Fruit fly (Drosophila melanogaster) whole organism, embryonic: ENCODE data around the gene Antp.

Experiments
- Aef1 ChIP-seq: fragments of 200-800 bp; sonication (Bioruptor generic); IDR thresholded peaks from 3 replicates; pipeline ENCODE4 v1.3.6; 2022; ENCODE audit warnings: missing biosample characterization, missing genetic modification characterization
- Atf-2 ChIP-seq: fragments of 200-800 bp; sonication (Bioruptor generic); optimal IDR thresholded peaks from 2 replicates; lab custom pipeline; 2016; ENCODE audit warnings: missing biosample characterization, missing genetic modification characterization
- Atf3 ChIP-seq: fragments of 200-800 bp; sonication (Bioruptor generic); optimal IDR thresholded peaks from 3 replicates; lab custom pipeline; 2016; ENCODE audit warnings: missing biosample characterization, missing genetic modification characterization
- CG10274 ChIP-seq: fragments of 200-800 bp; sonication (Bioruptor generic); optimal IDR thresholded peaks from 3 replicates; lab custom pipeline; 2017; ENCODE audit warnings: missing biosample characterization, mild to moderate bottlenecking, missing genetic modification characterization
- CG10366 ChIP-seq: fragments of 200-800 bp; sonication (Bioruptor generic); IDR thresholded peaks from 2 replicates; pipeline ENCODE4 v1.3.6; 2022; ENCODE audit warnings: missing biosample characterization, missing genetic modification characterization
- CG11093 ChIP-seq: fragments of 200-800 bp; sonication (Bioruptor generic); IDR thresholded peaks from 3 replicates; pipeline ENCODE4 v1.3.6; 2022; ENCODE audit warnings: missing biosample characterization, missing genetic modification characterization
- CG11247 ChIP-seq: fragments of 200-800 bp; sonication (Bioruptor generic); IDR thresholded peaks from 2 replicates; pipeline ENCODE4 v1.3.6; 2022; ENCODE audit warnings: missing biosample characterization, missing genetic modification characterization
- CG12299 ChIP-seq: fragments of 200-800 bp; sonication (Bioruptor generic); optimal IDR thresholded peaks from 2 replicates; lab custom pipeline; 2018; ENCODE audit warnings: missing biosample characterization, mild to moderate bottlenecking, missing genetic modification characterization
- CG14050 ChIP-seq: fragments of 200-800 bp; sonication (Bioruptor generic); IDR thresholded peaks from 3 replicates; pipeline ENCODE4 v1.3.6; 2022; ENCODE audit warnings: missing biosample characterization, missing genetic modification characterization
- CG15269 ChIP-seq: fragments of 200-800 bp; sonication (Bioruptor generic); optimal IDR thresholded peaks from 2 replicates; lab custom pipeline; 2018; ENCODE audit warnings: missing biosample characterization, mild to moderate bottlenecking, missing genetic modification characterization, moderate library complexity
- CG17186 ChIP-seq: fragments of 200-800 bp; sonication (Bioruptor generic); optimal IDR thresholded peaks from 3 replicates; lab custom pipeline; 2017; ENCODE audit warnings: missing biosample characterization, missing genetic modification reagents, missing genetic modification characterization
- CG17361 ChIP-seq: fragments of 200-800 bp; sonication (Bioruptor generic); IDR thresholded peaks from 3 replicates; pipeline ENCODE4 v1.3.6; 2022; ENCODE audit warnings: missing biosample characterization, missing genetic modification characterization
- CG1792 ChIP-seq: fragments of 200-800 bp; sonication (Bioruptor generic); optimal IDR thresholded peaks from 2 replicates; lab custom pipeline; 2016; ENCODE audit warnings: missing biosample characterization, missing genetic modification characterization
- CG18262 ChIP-seq: fragments of 200-800 bp; optimal IDR thresholded peaks from 3 replicates; lab custom pipeline; 2019; ENCODE audit warnings: missing biosample characterization, mild to moderate bottlenecking, missing genetic modification characterization, moderate library complexity
- CG30431 ChIP-seq: fragments of 200-800 bp; sonication (Bioruptor generic); optimal IDR thresholded peaks from 2 replicates; lab custom pipeline; 2017; ENCODE audit warnings: missing biosample characterization, missing genetic modification characterization
- CG3163 ChIP-seq: fragments of 200-800 bp; sonication (Bioruptor generic); optimal IDR thresholded peaks from 3 replicates; lab custom pipeline; 2016; ENCODE audit warnings: missing biosample characterization, missing genetic modification characterization
- CG32767 ChIP-seq: fragments of 200-800 bp; sonication (Bioruptor generic); IDR thresholded peaks from 2 replicates; pipeline ENCODE4 v1.3.6; 2022; ENCODE audit warnings: missing biosample characterization, missing genetic modification characterization
- CG3281 ChIP-seq: fragments of 200-800 bp; sonication (Bioruptor generic); optimal IDR thresholded peaks from 3 replicates; lab custom pipeline; 2017; ENCODE audit warnings: missing biosample characterization, mild to moderate bottlenecking, missing genetic modification characterization
- CG5180 ChIP-seq: fragments of 200-800 bp; sonication (Bioruptor generic); optimal IDR thresholded peaks from 3 replicates; lab custom pipeline; 2017; ENCODE audit warnings: missing biosample characterization, missing genetic modification characterization, mild to moderate bottlenecking, moderate library complexity, missing genetic modification reagents
- CG7963 ChIP-seq: fragments of 200-800 bp; sonication (Bioruptor generic); IDR thresholded peaks from 3 replicates; pipeline ENCODE4 v1.3.6; 2022; ENCODE audit warnings: missing biosample characterization, missing genetic modification characterization; ENCODE audit not compliant: partially characterized antibody
- CG8944 ChIP-seq: fragments of 200-800 bp; sonication (Bioruptor generic); optimal IDR thresholded peaks from 3 replicates; lab custom pipeline; 2016; ENCODE audit warnings: missing biosample characterization, missing genetic modification characterization
- CG9437 ChIP-seq: fragments of 200-800 bp; sonication (Bioruptor generic); optimal IDR thresholded peaks from 2 replicates; lab custom pipeline; 2018; ENCODE audit warnings: missing biosample characterization, mild to moderate bottlenecking, missing genetic modification characterization
- CG9817 ChIP-seq: fragments of 200-800 bp; sonication (Bioruptor generic); optimal IDR thresholded peaks from 2 replicates; lab custom pipeline; 2018; ENCODE audit warnings: missing biosample characterization, mild to moderate bottlenecking, missing genetic modification characterization, moderate library complexity
- CHES-1-like ChIP-seq: fragments of 200-800 bp; sonication (Bioruptor generic); optimal IDR thresholded peaks from 2 replicates; lab custom pipeline; 2016; ENCODE audit warnings: missing biosample characterization, missing genetic modification characterization
- CrebB ChIP-seq: fragments of 200-800 bp; sonication (Bioruptor generic); optimal IDR thresholded peaks from 3 replicates; lab custom pipeline; 2018; ENCODE audit warnings: missing biosample characterization, mild to moderate bottlenecking, missing genetic modification characterization
- Dll ChIP-seq: fragments of 200-800 bp; sonication (Bioruptor generic); IDR thresholded peaks from 4 replicates; pipeline ENCODE4 v1.3.6; 2022; ENCODE audit warnings: missing biosample characterization, missing genetic modification characterization; ENCODE audit not compliant: partially characterized antibody
- Fer1 ChIP-seq: fragments of 200-800 bp; sonication (Bioruptor generic); optimal IDR thresholded peaks from 2 replicates; lab custom pipeline; 2017; ENCODE audit warnings: missing biosample characterization, mild to moderate bottlenecking, missing genetic modification characterization
- Hmx ChIP-seq: fragments of 200-800 bp; sonication (Bioruptor generic); optimal IDR thresholded peaks from 2 replicates; lab custom pipeline; 2016; ENCODE audit warnings: missing biosample characterization, missing genetic modification characterization
- Hsf ChIP-seq: fragments of 200-800 bp; sonication (Bioruptor generic); optimal IDR thresholded peaks from 3 replicates; lab custom pipeline; 2016; ENCODE audit warnings: missing biosample characterization, missing genetic modification characterization
- Max ChIP-seq: fragments of 200-800 bp; sonication (Bioruptor generic); optimal IDR thresholded peaks from 2 replicates; lab custom pipeline; 2016; ENCODE audit warnings: missing biosample characterization, mild to moderate bottlenecking, missing genetic modification characterization
- NFAT ChIP-seq: fragments of 200-800 bp; sonication (Bioruptor generic); IDR thresholded peaks from 2 replicates; pipeline ENCODE4 v1.3.6; 2022; ENCODE audit warnings: missing biosample characterization, missing genetic modification characterization
- Oli ChIP-seq: fragments of 200-800 bp; sonication (Bioruptor generic); optimal IDR thresholded peaks from 2 replicates; lab custom pipeline; 2018; ENCODE audit warnings: missing biosample characterization, mild to moderate bottlenecking, missing genetic modification characterization, moderate library complexity
- Poxn ChIP-seq: fragments of 200-800 bp; sonication (Bioruptor generic); IDR thresholded peaks from 2 replicates; pipeline ENCODE4 v1.3.6; 2022; ENCODE audit warnings: missing biosample characterization, missing genetic modification characterization
- Scr ChIP-seq: fragments of 200-800 bp; sonication (Bioruptor generic); IDR thresholded peaks from 2 replicates; pipeline ENCODE4 v1.3.6; 2022; ENCODE audit warnings: missing biosample characterization, missing genetic modification characterization; ENCODE audit not compliant: partially characterized antibody
- Tbp ChIP-seq: fragments of >200 bp; optimal IDR thresholded peaks from 2 replicates; lab custom pipeline; 2018; ENCODE audit warnings: missing biosample characterization, missing genetic modification characterization
- Trl ChIP-seq, 3 experiments: fragments of >200 bp in 2 of 3; fragments of 200-800 bp in 1 of 3; sonication (Bioruptor generic) in 1 of 3; optimal IDR thresholded peaks; 2 replicates in 1 of 3; 3 replicates in 2 of 3; lab custom pipeline; 2016 to 2017; ENCODE audit warnings: missing biosample characterization in 1 of 3, missing genetic modification characterization in 1 of 3
- ap ChIP-seq: fragments of 200-800 bp; sonication (Bioruptor generic); IDR thresholded peaks from 2 replicates; pipeline ENCODE4 v1.3.6; 2022; ENCODE audit warnings: missing biosample characterization, missing genetic modification characterization
- az2 ChIP-seq: fragments of 200-800 bp; sonication (Bioruptor generic); optimal IDR thresholded peaks from 3 replicates; lab custom pipeline; 2016; ENCODE audit warnings: missing biosample characterization, missing genetic modification characterization
- chm ChIP-seq: fragments of 200-800 bp; sonication (Bioruptor generic); IDR thresholded peaks from 2 replicates; pipeline ENCODE4 v1.3.6; 2022; ENCODE audit warnings: missing biosample characterization, missing genetic modification characterization
- exex ChIP-seq: fragments of 200-800 bp; sonication (Bioruptor generic); optimal IDR thresholded peaks from 4 replicates; lab custom pipeline; 2018; ENCODE audit warnings: missing biosample characterization, mild to moderate bottlenecking, missing genetic modification characterization, moderate library complexity
- gem ChIP-seq: fragments of 200-800 bp; sonication (Bioruptor generic); optimal IDR thresholded peaks from 2 replicates; lab custom pipeline; 2019; ENCODE audit warnings: missing biosample characterization, mild to moderate bottlenecking, missing genetic modification characterization, moderate library complexity
- h ChIP-seq: fragments of >200 bp; optimal IDR thresholded peaks from 2 replicates; lab custom pipeline; 2017
- ham ChIP-seq: fragments of 200-800 bp; sonication (Bioruptor generic); IDR thresholded peaks from 2 replicates; pipeline ENCODE4 v1.3.6; 2022; ENCODE audit warnings: missing biosample characterization, missing genetic modification characterization
- shn ChIP-seq: fragments of 200-800 bp; sonication (Bioruptor generic); optimal IDR thresholded peaks from 3 replicates; lab custom pipeline; 2016; ENCODE audit warnings: missing biosample characterization, missing genetic modification characterization
- sima ChIP-seq: fragments of 200-800 bp; sonication (Bioruptor generic); optimal IDR thresholded peaks from 2 replicates; lab custom pipeline; 2016; ENCODE audit warnings: missing biosample characterization, missing genetic modification characterization
- tll ChIP-seq, 2 experiments: fragments of 200-800 bp in 1 of 2; fragments of >200 bp in 1 of 2; sonication (Bioruptor generic) in 1 of 2; optimal IDR thresholded peaks; 2 replicates each; lab custom pipeline; 2017 to 2019; ENCODE audit warnings: missing biosample characterization in 2 of 2, missing genetic modification characterization in 2 of 2, mild to moderate bottlenecking in 1 of 2, moderate library complexity in 1 of 2

The Antp gene

dm6 chr3R:6919974-6920373 is 79.1 kb downstream of the Antp start (continued):
- TF ChIP-seq CG3281 (GFP tag; lab: Kevin White, UChicago) = peak; percentile 30
- peak; percentile 70 for TF ChIP-seq Aef1
- peak; percentile 3 for TF ChIP-seq CG1792 (GFP tag; lab: Kevin White, UChicago)
- no peak for TF ChIP-seq CG3163 (GFP tag; lab: Kevin White, UChicago)
- no peak for TF ChIP-seq CG12299 (tag; lab: Kevin White, UChicago)
- TF ChIP-seq Hmx (GFP tag; lab: Kevin White, UChicago) = no peak
- no peak for TF ChIP-seq exex (tag; lab: Kevin White, UChicago)
- peak; percentile 81 for TF ChIP-seq gem (tag; lab: Kevin White, UChicago)
- TF ChIP-seq CG7963 = no peak
- no peak for TF ChIP-seq Atf-2 (GFP tag; lab: Kevin White, UChicago)
- 0 out of 2 replicates have a peak, but pooled peaks have one; percentile 49 for TF ChIP-seq CG11247 (GFP tag; lab: Robert Waterston, UW)
- TF ChIP-seq Trl (optimal IDR thresholded peaks at IDR 0.05; lab: Kevin White, UChicago) = no peak
- peak; percentile 48 for TF ChIP-seq Trl (GFP tag; optimal IDR thresholded peaks at IDR 0.05; lab: Kevin White, UChicago)
- peak; percentile 61; the same call in 2 of the 3 replicates for TF ChIP-seq CG11093 (GFP tag; lab: Robert Waterston, UW)
- no peak for TF ChIP-seq CG17186 (GFP tag; lab: Kevin White, UChicago)
- peak; percentile 6 for TF ChIP-seq Atf3 (GFP tag; lab: Kevin White, UChicago)
- TF ChIP-seq NFAT = peak; percentile 47; the same call in 1 of the 2 replicates
- TF ChIP-seq Oli (tag; lab: Kevin White, UChicago) = peak; percentile 68
- TF ChIP-seq CG18262 (tag; lab: Kevin White, UChicago) = peak; percentile 66
- TF ChIP-seq CG5180 = peak; percentile 20
- TF ChIP-seq CG17361 (GFP tag; lab: Robert Waterston, UW) = peak; percentile 53; the same call in 2 of the 3 replicates
- TF ChIP-seq sima (GFP tag; lab: Kevin White, UChicago) = no peak
- no peak for TF ChIP-seq tll (GFP tag; optimal IDR thresholded peaks at IDR 0.05; lab: Kevin White, UChicago)
- peak; percentile 68 for TF ChIP-seq az2 (GFP tag; lab: Kevin White, UChicago)
- no peak for TF ChIP-seq Poxn (GFP tag; lab: Robert Waterston, UW)
- peak; percentile 65 for TF ChIP-seq CG15269 (tag; lab: Kevin White, UChicago)
- TF ChIP-seq Hsf (GFP tag; lab: Kevin White, UChicago) = peak; percentile 58
- TF ChIP-seq Dll (GFP tag; lab: Robert Waterston, UW) = no peak
- TF ChIP-seq ham (GFP tag; lab: Robert Waterston, UW) = no peak
- TF ChIP-seq CG10274 (GFP tag; lab: Kevin White, UChicago) = no peak
- peak; percentile 50; the same call in 1 of the 2 replicates for TF ChIP-seq ap (GFP tag; lab: Robert Waterston, UW)
- TF ChIP-seq Max (GFP tag; lab: Kevin White, UChicago) = peak; percentile 35
- TF ChIP-seq CG9437 (GFP tag; lab: Kevin White, UChicago) = no peak
- 0 out of 2 replicates have a peak, but pooled peaks have one; percentile 41 for TF ChIP-seq CG32767 (GFP tag; lab: Robert Waterston, UW)
- TF ChIP-seq Scr = no peak
- no peak for TF ChIP-seq h (lab: Kevin White, UChicago)
- peak; percentile 59 for TF ChIP-seq CG14050
- peak; percentile 11; the same call in 1 of the 2 replicates for TF ChIP-seq chm (GFP tag; lab: Robert Waterston, UW)
- TF ChIP-seq CHES-1-like (GFP tag; lab: Kevin White, UChicago) = no peak
- TF ChIP-seq Tbp = no peak
- no peak for TF ChIP-seq CrebB (tag; lab: Kevin White, UChicago)
- peak; percentile 77 for TF ChIP-seq CG10366
- peak; percentile 53 for TF ChIP-seq Fer1
- no peak for TF ChIP-seq CG8944 (GFP tag; lab: Kevin White, UChicago)
- peak; percentile 54 for TF ChIP-seq CG9817 (tag; lab: Kevin White, UChicago)
- TF ChIP-seq CG30431 (GFP tag; lab: Kevin White, UChicago) = peak; percentile 39
- peak; percentile 7 for TF ChIP-seq shn (GFP tag; lab: Kevin White, UChicago)
